Fruit fly (Drosophila melanogaster) whole organism, embryonic: ENCODE results near the gene Pp1-13C.
A peak's percentile ranks its signal among the peaks of the same experiment; 100 is the strongest.

Source experiments
- Atf-2 ChIP-seq: fragments of 200-800 bp; sonication (Bioruptor generic); optimal IDR thresholded peaks from 2 replicates; lab custom pipeline; 2016; ENCODE audit warnings: missing biosample characterization, missing genetic modification characterization
- Awh ChIP-seq: fragments of 200-800 bp; sonication (Bioruptor generic); IDR thresholded peaks from 2 replicates; pipeline ENCODE4, ENCODE4 v1.3.6; 2022; ENCODE audit warnings: missing biosample characterization, missing genetic modification characterization
- B-H1 ChIP-seq: fragments of 200-800 bp; sonication (Bioruptor generic); IDR thresholded peaks from 3 replicates; pipeline ENCODE4 v1.3.6; 2022; ENCODE audit warnings: missing biosample characterization, missing genetic modification characterization
- BEAF-32 ChIP-seq: fragments of 200-800 bp; sonication (Bioruptor generic); optimal IDR thresholded peaks from 3 replicates; lab custom pipeline; 2017; ENCODE audit warnings: missing biosample characterization, missing genetic modification characterization, mild to moderate bottlenecking, moderate library complexity, missing genetic modification reagents
- Bgb ChIP-seq: fragments of 200-800 bp; sonication (Bioruptor generic); IDR thresholded peaks from 2 replicates; pipeline ENCODE4 v1.3.6; 2022; ENCODE audit warnings: missing biosample characterization, missing genetic modification characterization; ENCODE audit not compliant: partially characterized antibody
- CG10147 ChIP-seq: fragments of 200-800 bp; sonication (Bioruptor generic); optimal IDR thresholded peaks from 2 replicates; lab custom pipeline; 2019; ENCODE audit warnings: missing biosample characterization, mild to moderate bottlenecking, missing genetic modification characterization, moderate library complexity
- CG10431 ChIP-seq: fragments of 200-800 bp; sonication (Bioruptor generic); optimal IDR thresholded peaks from 3 replicates; lab custom pipeline; 2018; ENCODE audit warnings: missing biosample characterization, mild to moderate bottlenecking, missing genetic modification characterization
- CG14860 ChIP-seq: fragments of 200-800 bp; sonication (Bioruptor generic); IDR thresholded peaks from 3 replicates; pipeline ENCODE4 v1.3.6; 2022; ENCODE audit warnings: missing biosample characterization, missing genetic modification characterization; ENCODE audit not compliant: partially characterized antibody
- CG17359 ChIP-seq: fragments of 200-800 bp; sonication (Bioruptor generic); optimal IDR thresholded peaks from 3 replicates; lab custom pipeline; 2018; ENCODE audit warnings: missing biosample characterization, mild to moderate bottlenecking, missing genetic modification characterization, moderate library complexity
- CG17612 ChIP-seq: fragments of 200-800 bp; sonication (Bioruptor generic); IDR thresholded peaks from 2 replicates; pipeline ENCODE4 v1.3.6; 2022; ENCODE audit warnings: missing biosample characterization, missing genetic modification characterization
- CG4424 ChIP-seq: fragments of 200-800 bp; sonication (Bioruptor generic); optimal IDR thresholded peaks from 3 replicates; lab custom pipeline; 2016; ENCODE audit warnings: missing biosample characterization, missing genetic modification characterization
- CG6654 ChIP-seq: fragments of 200-800 bp; sonication (Bioruptor generic); optimal IDR thresholded peaks from 2 replicates; lab custom pipeline; 2017; ENCODE audit warnings: missing biosample characterization, mild to moderate bottlenecking, missing genetic modification characterization
- CG7556 ChIP-seq: fragments of 200-800 bp; sonication (Bioruptor generic); optimal IDR thresholded peaks from 2 replicates; lab custom pipeline; 2017; ENCODE audit warnings: missing biosample characterization, mild to moderate bottlenecking, missing genetic modification characterization
- CG7839 ChIP-seq: fragments of 200-800 bp; sonication (Bioruptor generic); optimal IDR thresholded peaks from 3 replicates; lab custom pipeline; 2018; ENCODE audit warnings: missing biosample characterization, mild to moderate bottlenecking, missing genetic modification characterization, moderate library complexity
- CG8478 ChIP-seq: fragments of >200 bp; optimal IDR thresholded peaks from 2 replicates; lab custom pipeline; 2018
- CG8765 ChIP-seq: fragments of 200-800 bp; sonication (Bioruptor generic); IDR thresholded peaks from 2 replicates; pipeline ENCODE4 v1.3.6; 2022; ENCODE audit warnings: missing biosample characterization, missing genetic modification characterization
- CG9215 ChIP-seq: fragments of 200-800 bp; sonication (Bioruptor generic); IDR thresholded peaks from 2 replicates; pipeline ENCODE4 v1.3.6; 2022; ENCODE audit warnings: missing biosample characterization, missing genetic modification characterization
- CG9437 ChIP-seq: fragments of 200-800 bp; sonication (Bioruptor generic); optimal IDR thresholded peaks from 2 replicates; lab custom pipeline; 2018; ENCODE audit warnings: missing biosample characterization, mild to moderate bottlenecking, missing genetic modification characterization
- CG9727 ChIP-seq: fragments of 200-800 bp; sonication (Bioruptor generic); optimal IDR thresholded peaks from 3 replicates; lab custom pipeline; 2017; ENCODE audit warnings: missing biosample characterization, mild to moderate bottlenecking, missing genetic modification characterization
- CkIIα-i1 ChIP-seq: fragments of 200-800 bp; sonication (Bioruptor generic); IDR thresholded peaks from 2 replicates; pipeline ENCODE4 v1.3.6; 2022; ENCODE audit warnings: missing biosample characterization, missing genetic modification characterization
- D ChIP-seq, 2 experiments: fragments of 200-800 bp in 1 of 2; fragments of >200 bp in 1 of 2; sonication (Bioruptor generic) in 1 of 2; optimal IDR thresholded peaks; 2 replicates in 1 of 2; 3 replicates in 1 of 2; lab custom pipeline; 2017; ENCODE audit warnings: mild to moderate bottlenecking in 1 of 2, missing biosample characterization in 1 of 2, missing genetic modification characterization in 1 of 2, missing genetic modification reagents in 1 of 2
- Hmr ChIP-seq: fragments of 200-800 bp; sonication (Bioruptor generic); optimal IDR thresholded peaks from 3 replicates; lab custom pipeline; 2017; ENCODE audit warnings: mild to moderate bottlenecking, missing biosample characterization, missing genetic modification reagents, missing genetic modification characterization
- Lim3 ChIP-seq: fragments of 200-800 bp; sonication (Bioruptor generic); IDR thresholded peaks from 2 replicates; pipeline ENCODE4 v1.3.6; 2022; ENCODE audit warnings: missing biosample characterization, missing genetic modification characterization
- MTF-1 ChIP-seq: fragments of 200-800 bp; sonication (Bioruptor generic); optimal IDR thresholded peaks from 2 replicates; lab custom pipeline; 2018; ENCODE audit warnings: missing biosample characterization, mild to moderate bottlenecking, missing genetic modification characterization, borderline replicate concordance
- NK7.1 ChIP-seq: fragments of 200-800 bp; sonication (Bioruptor generic); optimal IDR thresholded peaks from 3 replicates; lab custom pipeline; 2016; ENCODE audit warnings: missing biosample characterization, missing genetic modification characterization
- Nf-YC ChIP-seq: fragments of 200-800 bp; optimal IDR thresholded peaks from 3 replicates; lab custom pipeline; 2019; ENCODE audit warnings: missing biosample characterization, mild to moderate bottlenecking, missing genetic modification characterization, moderate library complexity
- Sry-δ ChIP-seq: fragments of 200-800 bp; sonication (Bioruptor generic); optimal IDR thresholded peaks from 2 replicates; lab custom pipeline; 2016; ENCODE audit warnings: missing biosample characterization, missing genetic modification characterization
- Tbp ChIP-seq: fragments of >200 bp; optimal IDR thresholded peaks from 2 replicates; lab custom pipeline; 2018; ENCODE audit warnings: missing biosample characterization, missing genetic modification characterization
- Xrp1 ChIP-seq: fragments of 200-800 bp; sonication (Bioruptor generic); IDR thresholded peaks from 2 replicates; pipeline ENCODE4 v1.3.6; 2022; ENCODE audit warnings: missing biosample characterization, missing genetic modification characterization
- abd-A ChIP-seq: fragments of 200-800 bp; sonication (Bioruptor generic); optimal IDR thresholded peaks from 3 replicates; lab custom pipeline; 2019; ENCODE audit warnings: missing biosample characterization, mild to moderate bottlenecking, missing genetic modification characterization, moderate library complexity
- cad ChIP-seq: fragments of >200 bp; optimal IDR thresholded peaks from 2 replicates; lab custom pipeline; 2017; ENCODE audit warnings: missing biosample characterization, missing genetic modification characterization
- disco-r ChIP-seq: fragments of 200-800 bp; sonication (Bioruptor generic); optimal IDR thresholded peaks from 2 replicates; lab custom pipeline; 2016; ENCODE audit warnings: missing biosample characterization, missing genetic modification characterization
- gcm2 ChIP-seq: fragments of 200-800 bp; sonication (Bioruptor generic); optimal IDR thresholded peaks from 2 replicates; lab custom pipeline; 2016; ENCODE audit warnings: missing biosample characterization, missing genetic modification characterization
- grau ChIP-seq: fragments of 200-800 bp; optimal IDR thresholded peaks from 3 replicates; lab custom pipeline; 2019; ENCODE audit warnings: missing biosample characterization, mild to moderate bottlenecking, missing genetic modification characterization, moderate library complexity
- grn ChIP-seq: fragments of 200-800 bp; sonication (Bioruptor generic); optimal IDR thresholded peaks from 3 replicates; lab custom pipeline; 2017; ENCODE audit warnings: missing biosample characterization, missing genetic modification characterization
- ken ChIP-seq: fragments of 200-800 bp; sonication (Bioruptor generic); IDR thresholded peaks from 3 replicates; pipeline ENCODE4 v1.3.6; 2022; ENCODE audit warnings: missing biosample characterization, missing genetic modification characterization
- lab ChIP-seq: fragments of 200-800 bp; sonication (Bioruptor generic); optimal IDR thresholded peaks from 3 replicates; lab custom pipeline; 2017; ENCODE audit warnings: missing biosample characterization, missing genetic modification characterization, mild to moderate bottlenecking, moderate library complexity, missing genetic modification reagents
- lbe ChIP-seq: fragments of 200-800 bp; sonication (Bioruptor generic); optimal IDR thresholded peaks from 2 replicates; lab custom pipeline; 2016; ENCODE audit warnings: missing biosample characterization, mild to moderate bottlenecking, missing genetic modification characterization
- lilli ChIP-seq: fragments of 200-800 bp; sonication (Bioruptor generic); optimal IDR thresholded peaks from 3 replicates; lab custom pipeline; 2016; ENCODE audit warnings: missing biosample characterization, missing genetic modification characterization
- nau ChIP-seq: fragments of 200-800 bp; sonication (Bioruptor generic); optimal IDR thresholded peaks from 3 replicates; lab custom pipeline; 2017; ENCODE audit warnings: missing biosample characterization, mild to moderate bottlenecking, missing genetic modification characterization, missing genetic modification reagents
- pan ChIP-seq, 4 experiments: fragments of >200 bp in 3 of 4; fragments of 200-800 bp in 1 of 4; sonication (Bioruptor generic) in 1 of 4; optimal IDR thresholded peaks in 3 of 4; IDR thresholded peaks in 1 of 4; 2 replicates each; pipeline versions ENCODE4 v1.3.6 to Lab custom; 2017 to 2022; ENCODE audit warnings: missing biosample characterization in 2 of 4, missing genetic modification characterization in 2 of 4, mixed read lengths in 1 of 4
- pho ChIP-seq: fragments of 200-800 bp; sonication (Bioruptor generic); optimal IDR thresholded peaks from 2 replicates; lab custom pipeline; 2016; ENCODE audit warnings: missing biosample characterization, missing genetic modification characterization
- pita ChIP-seq: fragments of 200-800 bp; sonication (Bioruptor generic); optimal IDR thresholded peaks from 2 replicates; lab custom pipeline; 2017; ENCODE audit warnings: missing biosample characterization, mild to moderate bottlenecking, missing genetic modification characterization
- repo ChIP-seq: fragments of 200-800 bp; sonication (Bioruptor generic); optimal IDR thresholded peaks from 2 replicates; lab custom pipeline; 2016; ENCODE audit warnings: missing biosample characterization, missing genetic modification characterization
- rib ChIP-seq: fragments of 200-800 bp; sonication (Bioruptor generic); IDR thresholded peaks from 2 replicates; pipeline ENCODE4 v1.3.6; 2022; ENCODE audit warnings: missing biosample characterization, missing genetic modification characterization
- row ChIP-seq: fragments of 200-800 bp; sonication (Bioruptor generic); IDR thresholded peaks from 3 replicates; pipeline ENCODE4 v1.3.6; 2022; ENCODE audit warnings: missing biosample characterization, missing genetic modification characterization
- salm ChIP-seq: fragments of 200-800 bp; sonication (Bioruptor generic); optimal IDR thresholded peaks from 2 replicates; lab custom pipeline; 2018; ENCODE audit warnings: missing biosample characterization, mild to moderate bottlenecking, missing genetic modification characterization
- tup ChIP-seq: fragments of 200-800 bp; sonication (Bioruptor generic); optimal IDR thresholded peaks from 2 replicates; lab custom pipeline; 2016; ENCODE audit warnings: missing biosample characterization, mild to moderate bottlenecking, missing genetic modification characterization, moderate library complexity
- twi ChIP-seq: fragments of 200-800 bp; optimal IDR thresholded peaks from 2 replicates; lab custom pipeline; 2019; ENCODE audit warnings: missing biosample characterization, mild to moderate bottlenecking, missing genetic modification characterization, moderate library complexity
- vvl ChIP-seq: fragments of 200-800 bp; sonication (Bioruptor generic); IDR thresholded peaks from 2 replicates; pipeline ENCODE4 v1.3.6; 2022; ENCODE audit warnings: missing biosample characterization, missing genetic modification characterization

Pp1-13C gene

dm6 chrX:15319290-15319689 is 41.6 kb downstream of the Pp1-13C start, which contains the start of gene Top1 (continued):
- TF ChIP-seq grau (tag; lab: Kevin White, UChicago): peak; percentile 26
- TF ChIP-seq abd-A (tag; lab: Kevin White, UChicago): no peak
- no peak for TF ChIP-seq CG8478 (lab: Kevin White, UChicago)
- TF ChIP-seq CG14860 (GFP tag; lab: Robert Waterston, UW): peak; percentile 94
- peak; percentile 48; the same call in 1 of the 2 replicates for TF ChIP-seq CG9215 (GFP tag; lab: Robert Waterston, UW)
- no peak for TF ChIP-seq Awh
- TF ChIP-seq NK7.1 (GFP tag; lab: Kevin White, UChicago): no peak
- TF ChIP-seq vvl (GFP tag; lab: Robert Waterston, UW): no peak
- peak; percentile 36 for TF ChIP-seq grn (GFP tag; lab: Kevin White, UChicago)
- TF ChIP-seq BEAF-32 (GFP tag; lab: Kevin White, UChicago): peak; percentile 93
- no peak for TF ChIP-seq CG4424 (GFP tag; lab: Kevin White, UChicago)
- TF ChIP-seq salm (tag; lab: Kevin White, UChicago): no peak
- no peak for TF ChIP-seq CG10431 (GFP tag; lab: Kevin White, UChicago)
- peak; percentile 9 for TF ChIP-seq CG17359 (tag; lab: Kevin White, UChicago)
- no peak for TF ChIP-seq cad
- TF ChIP-seq pita: no peak
- peak; percentile 71 for TF ChIP-seq CG9437 (GFP tag; lab: Kevin White, UChicago)
- TF ChIP-seq CG10147 (GFP tag; lab: Kevin White, UChicago): no peak
- TF ChIP-seq row (GFP tag; lab: Robert Waterston, UW): peak; percentile 87
- TF ChIP-seq CG7556: no peak
- no peak for TF ChIP-seq CG17612 (GFP tag; lab: Robert Waterston, UW)
- no peak for TF ChIP-seq gcm2 (GFP tag; lab: Kevin White, UChicago)
- no peak for TF ChIP-seq lbe (GFP tag; lab: Kevin White, UChicago)
- TF ChIP-seq CG9727 (GFP tag; lab: Kevin White, UChicago): no peak
- peak; percentile 51 for TF ChIP-seq Nf-YC (tag; lab: Kevin White, UChicago)
- no peak for TF ChIP-seq D (optimal IDR thresholded peaks at IDR 0.05; lab: Kevin White, UChicago)
- no peak for TF ChIP-seq D (GFP tag; optimal IDR thresholded peaks at IDR 0.05; lab: Kevin White, UChicago)
- TF ChIP-seq Bgb: peak; percentile 99
- TF ChIP-seq CkIIα-i1 (GFP tag; lab: Robert Waterston, UW): no peak
- no peak for TF ChIP-seq Lim3 (GFP tag; lab: Robert Waterston, UW)
- TF ChIP-seq CG7839: peak; percentile 27
- peak; percentile 85 for TF ChIP-seq Sry-δ (GFP tag; lab: Kevin White, UChicago)
- no peak for TF ChIP-seq repo
- TF ChIP-seq nau (GFP tag; lab: Kevin White, UChicago): no peak
- peak; percentile 50; the same call in 1 of the 3 replicates for TF ChIP-seq ken (GFP tag; lab: Robert Waterston, UW)
- peak; percentile 58 for TF ChIP-seq Hmr (GFP tag; lab: Kevin White, UChicago)
- TF ChIP-seq disco-r: no peak
- no peak for TF ChIP-seq Tbp (GFP tag; lab: Kevin White, UChicago)
- TF ChIP-seq lilli (GFP tag; lab: Kevin White, UChicago): peak; percentile 38
- no peak for TF ChIP-seq B-H1
- TF ChIP-seq Atf-2 (GFP tag; lab: Kevin White, UChicago): no peak
- no peak for TF ChIP-seq tup (GFP tag; lab: Kevin White, UChicago)
- no peak for TF ChIP-seq twi
- peak; percentile 64 for TF ChIP-seq lab
- no peak for TF ChIP-seq pan (optimal IDR thresholded peaks at IDR 0.05; lab: Kevin White, UChicago)
- TF ChIP-seq pan (GFP tag; optimal IDR thresholded peaks at IDR 0.05 in 1 of 2, IDR thresholded peaks at IDR 0.05 in 1 of 2): no peak
- TF ChIP-seq Xrp1 (GFP tag; lab: Robert Waterston, UW): 0 out of 2 replicates have a peak, but pooled peaks have one; percentile 15
- peak; percentile 2 for TF ChIP-seq pho (GFP tag; lab: Kevin White, UChicago)
- TF ChIP-seq CG8765 (GFP tag; lab: Robert Waterston, UW): peak; percentile 41; the same call in 1 of the 2 replicates
- no peak for TF ChIP-seq CG6654 (GFP tag; lab: Kevin White, UChicago)
- TF ChIP-seq MTF-1 (GFP tag; lab: Kevin White, UChicago): no peak
- 0 out of 2 replicates have a peak, but pooled peaks have one; percentile 12 for TF ChIP-seq rib
